Worm (Caenorhabditis elegans) whole organism, early embryonic: ENCODE measurements around the gene dod-17.

ENCODE experiments used
- B0310.2 ChIP-seq: sonication (generic microtip); optimal IDR thresholded peaks from 2 replicates; lab custom pipeline; 2016; ENCODE audit warnings: mild to moderate bottlenecking, missing genetic modification characterization, missing compliant biosample characterization
- F13C5.2 ChIP-seq: sonication (generic microtip); optimal IDR thresholded peaks from 2 replicates; lab custom pipeline; 2017; ENCODE audit warnings: mild to moderate bottlenecking, missing genetic modification characterization, inconsistent platforms, missing compliant biosample characterization
- aly-1 ChIP-seq: sonication (generic microtip); optimal IDR thresholded peaks from 2 replicates; lab custom pipeline; 2016; ENCODE audit warnings: missing genetic modification characterization, missing compliant biosample characterization
- ama-1 ChIP-seq: fragments of 150-350 bp; optimal IDR thresholded peaks from 2 replicates; lab custom pipeline; 2014
- ceh-13 ChIP-seq: fragments of 200-800 bp; sonication (Bioruptor generic); optimal IDR thresholded peaks from 2 replicates; lab custom pipeline; 2018; ENCODE audit warnings: mild to moderate bottlenecking, missing genetic modification characterization, missing compliant biosample characterization
- ceh-36 ChIP-seq: sonication (generic microtip); optimal IDR thresholded peaks from 2 replicates; lab custom pipeline; 2016; ENCODE audit warnings: missing genetic modification characterization, inconsistent platforms, missing compliant biosample characterization
- ets-7 ChIP-seq: sonication (generic microtip); optimal IDR thresholded peaks from 2 replicates; lab custom pipeline; 2016; ENCODE audit warnings: missing genotype, missing genetic modification characterization, missing compliant biosample characterization
- flt-1 ChIP-seq: fragments of 200-800 bp; sonication (Bioruptor generic); IDR thresholded peaks from 2 replicates; pipeline ENCODE4 v1.3.6; 2022; ENCODE audit warnings: missing genetic modification characterization, missing compliant biosample characterization
- hmbx-1 ChIP-seq: sonication (generic microtip); optimal IDR thresholded peaks from 2 replicates; lab custom pipeline; 2016; ENCODE audit warnings: mild to moderate bottlenecking, missing genetic modification characterization, missing compliant biosample characterization
- hmg-4 ChIP-seq: fragments of 200-800 bp; sonication (Bioruptor generic); optimal IDR thresholded peaks from 2 replicates; lab custom pipeline; 2018; ENCODE audit warnings: mild to moderate bottlenecking, missing genetic modification characterization, missing compliant biosample characterization
- hnd-1 ChIP-seq: sonication (generic microtip); optimal IDR thresholded peaks from 2 replicates; lab custom pipeline; 2016; ENCODE audit warnings: missing genetic modification characterization, missing compliant biosample characterization
- pes-1 ChIP-seq: fragments of 200-800 bp; sonication (Bioruptor generic); IDR thresholded peaks from 2 replicates; pipeline ENCODE4 v1.3.6; 2022; ENCODE audit warnings: missing genetic modification reagents, missing genetic modification characterization, missing compliant biosample characterization
- scrt-1 ChIP-seq: fragments of 200-800 bp; sonication (Bioruptor generic); IDR thresholded peaks from 2 replicates; pipeline ENCODE4 v1.3.6; 2022; ENCODE audit warnings: missing genetic modification characterization, missing compliant biosample characterization
- sea-1 ChIP-seq: fragments of 200-800 bp; sonication (Bioruptor generic); conservative IDR thresholded peaks from 2 replicates; pipeline ENCODE4 v1.3.6; 2022; ENCODE audit warnings: missing genetic modification characterization, missing compliant biosample characterization
- tbx-11 ChIP-seq: fragments of 200-800 bp; sonication (Bioruptor generic); IDR thresholded peaks from 2 replicates; pipeline ENCODE4 v1.3.6; 2022; ENCODE audit warnings: missing genetic modification characterization, missing compliant biosample characterization
- tbx-37 ChIP-seq: fragments of 200-800 bp; sonication (Bioruptor generic); conservative IDR thresholded peaks from 2 replicates; pipeline ENCODE4 v1.3.6; 2022; ENCODE audit warnings: missing genetic modification reagents, missing genetic modification characterization, missing compliant biosample characterization
- tra-4 ChIP-seq: sonication (generic microtip); optimal IDR thresholded peaks from 2 replicates; lab custom pipeline; 2017; ENCODE audit warnings: missing genetic modification characterization, missing compliant biosample characterization

The dod-17 gene

ce11 chrIV:12948470-12948869 lies 27.6 kb upstream of the dod-17 start, which contains the start of gene F55G11.10:
TSS of gene F55G11.10 (plus strand) at chrIV:12948770.
- TF ChIP-seq hmbx-1 (tag; lab: Kevin White, UChicago) (no peak), B0310.2 (tag; lab: Kevin White, UChicago) (no peak), ets-7 (tag; lab: Kevin White, UChicago) (no peak), scrt-1 (no peak)

- no peak for TF ChIP-seq tbx-11
- TF ChIP-seq aly-1 (tag; lab: Kevin White, UChicago): no peak
- TF ChIP-seq hmbx-1 (tag; lab: Kevin White, UChicago): no peak
- TF ChIP-seq sea-1 (GFP tag; lab: Robert Waterston, UW): no peak
- TF ChIP-seq tbx-37 (GFP tag; lab: Robert Waterston, UW): no peak
- no peak for TF ChIP-seq hmg-4 (GFP tag; lab: Kevin White, UChicago)
- no peak for TF ChIP-seq F13C5.2 (tag; lab: Kevin White, UChicago)
- TF ChIP-seq scrt-1: no peak
- TF ChIP-seq ceh-36 (tag; lab: Kevin White, UChicago): no peak
- no peak for TF ChIP-seq ets-7 (tag; lab: Kevin White, UChicago)
- no peak for TF ChIP-seq ceh-13 (GFP tag; lab: Kevin White, UChicago)
- no peak for TF ChIP-seq tra-4 (tag; lab: Kevin White, UChicago)
- no peak for TF ChIP-seq flt-1 (GFP tag; lab: Robert Waterston, UW)
- no peak for TF ChIP-seq B0310.2 (tag; lab: Kevin White, UChicago)
- no peak for TF ChIP-seq hnd-1 (tag; lab: Kevin White, UChicago)
- TF ChIP-seq pes-1: no peak
Measured at ce11 chrIV:12957730-12958129, 18.4 kb upstream of the dod-17 start, which contains the start of gene F55G11.6. TSS of gene F55G11.6 (plus strand) at chrIV:12958030.

ce11 chrIV:12960136-12960535 lies 16.0 kb upstream of the dod-17 start, which contains the start of gene F55G11.7:
TSS of gene F55G11.7 (plus strand) at chrIV:12960436.
- TF ChIP-seq tbx-37 (GFP tag; lab: Robert Waterston, UW): no peak
- TF ChIP-seq sea-1 (GFP tag; lab: Robert Waterston, UW): no peak
- no peak for TF ChIP-seq pes-1
- TF ChIP-seq hnd-1 (tag; lab: Kevin White, UChicago): no peak
- no peak for TF ChIP-seq tbx-11
- no peak for TF ChIP-seq scrt-1
- TF ChIP-seq flt-1 (GFP tag; lab: Robert Waterston, UW): no peak
- no peak for TF ChIP-seq tra-4 (tag; lab: Kevin White, UChicago)
- TF ChIP-seq ceh-13 (GFP tag; lab: Kevin White, UChicago): no peak
- no peak for TF ChIP-seq ets-7 (tag; lab: Kevin White, UChicago)
- TF ChIP-seq ama-1 (lab: Kevin White, UChicago): no peak
- no peak for TF ChIP-seq aly-1 (tag; lab: Kevin White, UChicago)

DNA sequence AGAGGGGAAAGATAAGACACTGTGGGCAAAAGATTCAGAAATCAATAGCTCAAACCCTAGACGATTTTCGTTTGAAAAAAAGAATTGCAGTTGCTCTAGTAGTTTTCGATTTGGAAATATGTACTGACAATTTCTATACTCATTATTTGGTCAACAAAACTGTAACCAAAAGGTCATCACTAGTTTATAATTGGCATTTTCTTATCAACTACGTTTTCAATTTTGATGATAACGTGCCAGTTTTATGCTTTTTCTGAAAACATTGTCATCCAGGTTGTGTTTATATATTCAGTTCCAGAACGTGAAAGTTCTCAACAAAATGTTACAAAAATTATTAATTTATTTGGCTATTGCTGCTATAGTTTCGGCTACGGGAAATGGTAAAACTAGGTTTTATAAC lies 13.5 kb upstream of the dod-17 start, which contains the start of gene F55G11.8:
F55G11.8 (plus strand) TSS at position 245 of the 400 bp plus-strand sequence.
- TF ChIP-seq F13C5.2 (tag; lab: Kevin White, UChicago) (no peak), sea-1 (GFP tag; lab: Robert Waterston, UW) (no peak), ceh-13 (GFP tag; lab: Kevin White, UChicago) (no peak), hnd-1 (tag; lab: Kevin White, UChicago) (no peak), aly-1 (tag; lab: Kevin White, UChicago) (no peak), B0310.2 (tag; lab: Kevin White, UChicago) (no peak), scrt-1 (no peak), tbx-37 (GFP tag; lab: Robert Waterston, UW) (no peak), flt-1 (GFP tag; lab: Robert Waterston, UW) (no peak), pes-1 (no peak), hmg-4 (GFP tag; lab: Kevin White, UChicago) (no peak), ceh-36 (tag; lab: Kevin White, UChicago) (no peak), tbx-11 (no peak)

- TF ChIP-seq B0310.2 (tag; lab: Kevin White, UChicago): no peak
Measured at ce11 chrIV:12964648-12965047, 11.5 kb upstream of the dod-17 start.

- no peak for TF ChIP-seq B0310.2 (tag; lab: Kevin White, UChicago)
- no peak for TF ChIP-seq tra-4 (tag; lab: Kevin White, UChicago)
- TF ChIP-seq ceh-13 (GFP tag; lab: Kevin White, UChicago): no peak
- TF ChIP-seq ceh-36 (tag; lab: Kevin White, UChicago): no peak
- no peak for TF ChIP-seq aly-1 (tag; lab: Kevin White, UChicago)
- TF ChIP-seq ama-1 (lab: Kevin White, UChicago): no peak
- TF ChIP-seq ets-7 (tag; lab: Kevin White, UChicago): no peak
- no peak for TF ChIP-seq F13C5.2 (tag; lab: Kevin White, UChicago)
- TF ChIP-seq flt-1 (GFP tag; lab: Robert Waterston, UW): no peak
- no peak for TF ChIP-seq hmg-4 (GFP tag; lab: Kevin White, UChicago)
- no peak for TF ChIP-seq sea-1 (GFP tag; lab: Robert Waterston, UW)
- no peak for TF ChIP-seq hnd-1 (tag; lab: Kevin White, UChicago)
- TF ChIP-seq scrt-1: no peak
- no peak for TF ChIP-seq pes-1
- TF ChIP-seq hmbx-1 (tag; lab: Kevin White, UChicago): no peak
Measured at ce11 chrIV:12965074-12965473, 11.0 kb upstream of the dod-17 start, which contains the start of gene dod-22. TSS of gene dod-22 (plus strand) at chrIV:12965374.

DNA sequence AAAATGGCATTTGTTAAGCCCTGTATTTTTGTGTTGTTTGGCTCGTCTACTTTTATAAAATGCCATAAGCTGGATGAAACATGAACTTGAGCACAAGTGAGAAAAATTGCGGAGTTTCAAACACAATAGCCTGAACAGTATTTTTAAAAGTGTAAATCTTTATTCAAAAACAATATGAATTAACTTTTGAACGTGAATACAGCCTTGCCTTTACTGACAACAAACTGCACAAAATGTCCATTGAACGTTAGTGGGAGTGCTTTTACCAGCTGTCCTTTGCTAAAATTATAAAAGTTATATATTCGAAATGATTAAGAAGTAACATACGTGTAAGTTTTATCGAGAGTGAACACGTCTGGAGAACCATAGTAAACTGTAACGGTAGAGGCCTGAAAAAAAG lies 8.8 kb upstream of the dod-17 start:
- no peak for TF ChIP-seq flt-1 (GFP tag; lab: Robert Waterston, UW)
- no peak for TF ChIP-seq tra-4 (tag; lab: Kevin White, UChicago)

DNA sequence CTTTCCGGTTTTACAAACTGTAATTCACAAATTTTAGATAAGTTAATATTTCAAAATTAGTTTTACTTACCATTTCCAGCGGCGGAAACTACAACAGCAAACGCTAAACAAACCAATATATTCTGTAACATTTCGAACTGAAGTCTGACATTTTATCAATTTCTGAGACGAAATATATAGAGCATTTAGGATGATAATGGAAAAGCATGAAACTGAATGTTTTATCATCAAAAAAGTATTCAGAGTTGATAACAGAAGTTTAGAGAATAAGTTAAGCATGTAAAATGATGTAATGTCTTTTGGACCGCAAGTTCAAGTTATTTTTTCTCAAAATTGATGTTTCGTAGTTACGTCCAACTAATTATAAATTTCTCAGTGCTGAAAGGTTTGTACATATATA lies 7.0 kb upstream of the dod-17 start, which contains the start of gene F55G11.2:
F55G11.2 (minus strand) TSS at position 149 of the 400 bp plus-strand sequence.
- TF ChIP-seq ceh-13 (GFP tag; lab: Kevin White, UChicago) (no peak), F13C5.2 (tag; lab: Kevin White, UChicago) (no peak), flt-1 (GFP tag; lab: Robert Waterston, UW) (no peak), ama-1 (lab: Kevin White, UChicago) (no peak), hnd-1 (tag; lab: Kevin White, UChicago) (no peak), pes-1 (no peak), hmbx-1 (tag; lab: Kevin White, UChicago) (no peak), aly-1 (tag; lab: Kevin White, UChicago) (no peak), scrt-1 (no peak), hmg-4 (GFP tag; lab: Kevin White, UChicago) (no peak), sea-1 (GFP tag; lab: Robert Waterston, UW) (no peak), tbx-11 (no peak), tra-4 (tag; lab: Kevin White, UChicago) (no peak), ceh-36 (tag; lab: Kevin White, UChicago) (no peak), tbx-37 (GFP tag; lab: Robert Waterston, UW) (no peak), B0310.2 (tag; lab: Kevin White, UChicago) (no peak), ets-7 (tag; lab: Kevin White, UChicago) (no peak)
